Fruit fly (Drosophila melanogaster) whole organism, embryonic: ENCODE measurements around the gene Hsp70Ba.

ENCODE experiments used
- CG12219 ChIP-seq: fragments of 200-800 bp; sonication (Bioruptor generic); optimal IDR thresholded peaks from 3 replicates; lab custom pipeline; 2018; ENCODE audit warnings: missing biosample characterization, mild to moderate bottlenecking, missing genetic modification characterization
- CG14441 ChIP-seq: fragments of 200-800 bp; sonication (Bioruptor generic); IDR thresholded peaks from 2 replicates; pipeline ENCODE4 v1.3.6; 2022; ENCODE audit warnings: missing biosample characterization, missing genetic modification characterization
- CG1647 ChIP-seq: fragments of 200-800 bp; sonication (Bioruptor generic); optimal IDR thresholded peaks from 3 replicates; lab custom pipeline; 2016; ENCODE audit warnings: missing biosample characterization, missing genetic modification characterization
- CG17568 ChIP-seq: fragments of 200-800 bp; sonication (Bioruptor generic); optimal IDR thresholded peaks from 2 replicates; lab custom pipeline; 2018; ENCODE audit warnings: missing biosample characterization, mild to moderate bottlenecking, missing genetic modification characterization, moderate library complexity
- CG18011 ChIP-seq: fragments of 200-800 bp; sonication (Bioruptor generic); optimal IDR thresholded peaks from 2 replicates; lab custom pipeline; 2017; ENCODE audit warnings: missing biosample characterization, missing genetic modification characterization, mild to moderate bottlenecking, moderate library complexity, missing genotype
- CG1832 ChIP-seq: fragments of 200-800 bp; sonication (Bioruptor generic); optimal IDR thresholded peaks from 2 replicates; lab custom pipeline; 2017; ENCODE audit warnings: missing biosample characterization, mild to moderate bottlenecking, missing genetic modification characterization, inconsistent platforms
- CG3163 ChIP-seq: fragments of 200-800 bp; sonication (Bioruptor generic); optimal IDR thresholded peaks from 3 replicates; lab custom pipeline; 2016; ENCODE audit warnings: missing biosample characterization, missing genetic modification characterization
- CG3281 ChIP-seq: fragments of 200-800 bp; sonication (Bioruptor generic); optimal IDR thresholded peaks from 3 replicates; lab custom pipeline; 2017; ENCODE audit warnings: missing biosample characterization, mild to moderate bottlenecking, missing genetic modification characterization
- CG3407 ChIP-seq: fragments of 200-800 bp; sonication (Bioruptor generic); optimal IDR thresholded peaks from 2 replicates; lab custom pipeline; 2018; ENCODE audit warnings: missing biosample characterization, mild to moderate bottlenecking, missing genetic modification characterization
- CG4404 ChIP-seq: fragments of 200-800 bp; sonication (Bioruptor generic); IDR thresholded peaks from 2 replicates; pipeline ENCODE4 v1.3.6; 2022; ENCODE audit warnings: missing biosample characterization, missing genetic modification characterization
- CG6765 ChIP-seq: fragments of 200-800 bp; sonication (Bioruptor generic); optimal IDR thresholded peaks from 3 replicates; lab custom pipeline; 2017; ENCODE audit warnings: missing biosample characterization, mild to moderate bottlenecking, missing genetic modification characterization
- CG7372 ChIP-seq: fragments of 200-800 bp; sonication (Bioruptor generic); IDR thresholded peaks from 2 replicates; pipeline ENCODE4 v1.3.6; 2022; ENCODE audit warnings: missing biosample characterization, missing genetic modification characterization
- CG7987 ChIP-seq: fragments of 200-800 bp; sonication (Bioruptor generic); optimal IDR thresholded peaks from 2 replicates; lab custom pipeline; 2018; ENCODE audit warnings: missing biosample characterization, mild to moderate bottlenecking, missing genetic modification characterization, moderate library complexity
- CG8924 ChIP-seq: fragments of 200-800 bp; optimal IDR thresholded peaks from 3 replicates; lab custom pipeline; 2019; ENCODE audit warnings: missing biosample characterization, mild to moderate bottlenecking, missing genetic modification characterization, moderate library complexity
- CoRest ChIP-seq: fragments of 200-800 bp; sonication (Bioruptor generic); optimal IDR thresholded peaks from 3 replicates; lab custom pipeline; 2018; ENCODE audit warnings: missing biosample characterization, mild to moderate bottlenecking, missing genetic modification characterization, moderate library complexity
- Dad ChIP-seq: fragments of 200-800 bp; sonication (Bioruptor generic); optimal IDR thresholded peaks from 3 replicates; lab custom pipeline; 2016; ENCODE audit warnings: missing biosample characterization, missing genetic modification characterization
- Dip2 ChIP-seq: fragments of 200-800 bp; sonication (Bioruptor generic); IDR thresholded peaks from 2 replicates; pipeline ENCODE4 v1.3.6; 2022; ENCODE audit warnings: missing biosample characterization, missing genetic modification characterization
- E2f2 ChIP-seq: fragments of 200-800 bp; sonication (Bioruptor generic); IDR thresholded peaks from 2 replicates; pipeline ENCODE4 v1.3.6; 2022; ENCODE audit warnings: missing biosample characterization, missing genetic modification characterization
- H15 ChIP-seq: fragments of 200-800 bp; sonication (Bioruptor generic); IDR thresholded peaks from 3 replicates; pipeline ENCODE4 v1.3.6; 2022; ENCODE audit warnings: missing biosample characterization, missing genetic modification characterization
- HHEX ChIP-seq: fragments of 200-800 bp; sonication (Bioruptor generic); optimal IDR thresholded peaks from 3 replicates; lab custom pipeline; 2017; ENCODE audit warnings: missing biosample characterization, mild to moderate bottlenecking, missing genetic modification characterization, missing genetic modification reagents
- Nf-YB ChIP-seq: fragments of 200-800 bp; sonication (Bioruptor generic); optimal IDR thresholded peaks from 3 replicates; lab custom pipeline; 2019; ENCODE audit warnings: missing biosample characterization, mild to moderate bottlenecking, missing genetic modification characterization, moderate library complexity
- Opbp ChIP-seq: fragments of 200-800 bp; sonication (Bioruptor generic); IDR thresholded peaks from 3 replicates; pipeline ENCODE4 v1.3.6; 2022; ENCODE audit warnings: missing biosample characterization, missing genetic modification characterization; ENCODE audit not compliant: partially characterized antibody
- Optix ChIP-seq: fragments of 200-800 bp; sonication (Bioruptor generic); IDR thresholded peaks from 3 replicates; pipeline ENCODE4 v1.3.6; 2022; ENCODE audit warnings: missing biosample characterization, missing genetic modification characterization
- PHDP ChIP-seq: fragments of 200-800 bp; sonication (Bioruptor generic); optimal IDR thresholded peaks from 3 replicates; lab custom pipeline; 2018; ENCODE audit warnings: missing biosample characterization, mild to moderate bottlenecking, missing genetic modification characterization, moderate library complexity
- Poxn ChIP-seq: fragments of 200-800 bp; sonication (Bioruptor generic); IDR thresholded peaks from 2 replicates; pipeline ENCODE4 v1.3.6; 2022; ENCODE audit warnings: missing biosample characterization, missing genetic modification characterization
- Sry-δ ChIP-seq: fragments of 200-800 bp; sonication (Bioruptor generic); optimal IDR thresholded peaks from 2 replicates; lab custom pipeline; 2016; ENCODE audit warnings: missing biosample characterization, missing genetic modification characterization
- Tbp ChIP-seq: fragments of >200 bp; optimal IDR thresholded peaks from 2 replicates; lab custom pipeline; 2018; ENCODE audit warnings: missing biosample characterization, missing genetic modification characterization
- Xbp1 ChIP-seq: fragments of 200-800 bp; sonication (Bioruptor generic); optimal IDR thresholded peaks from 3 replicates; lab custom pipeline; 2016; ENCODE audit warnings: missing biosample characterization, mild to moderate bottlenecking, missing genetic modification characterization
- ci ChIP-seq: fragments of 200-800 bp; sonication (Bioruptor generic); IDR thresholded peaks from 3 replicates; pipeline ENCODE4 v1.3.6; 2022; ENCODE audit warnings: missing biosample characterization, missing genetic modification characterization
- corto ChIP-seq: fragments of 200-800 bp; sonication (Bioruptor generic); optimal IDR thresholded peaks from 2 replicates; lab custom pipeline; 2016; ENCODE audit warnings: missing biosample characterization, mild to moderate bottlenecking, missing genetic modification characterization, moderate library complexity
- gcm ChIP-seq: fragments of 200-800 bp; sonication (Bioruptor generic); optimal IDR thresholded peaks from 2 replicates; lab custom pipeline; 2019; ENCODE audit warnings: missing biosample characterization, mild to moderate bottlenecking, missing genetic modification characterization, moderate library complexity
- h ChIP-seq: fragments of >200 bp; optimal IDR thresholded peaks from 2 replicates; lab custom pipeline; 2017
- hth ChIP-seq: fragments of >200 bp; optimal IDR thresholded peaks from 2 replicates; lab custom pipeline; 2017; ENCODE audit warnings: inconsistent platforms
- insv ChIP-seq, 2 experiments: fragments of 200-800 bp; sonication (Bioruptor generic); optimal IDR thresholded peaks; 3 replicates each; lab custom pipeline; 2016 to 2018; ENCODE audit warnings: missing biosample characterization in 2 of 2, missing genetic modification characterization in 2 of 2
- kah ChIP-seq: fragments of 200-800 bp; sonication (Bioruptor generic); optimal IDR thresholded peaks from 2 replicates; lab custom pipeline; 2018; ENCODE audit warnings: missing biosample characterization, mild to moderate bottlenecking, missing genetic modification characterization
- maf-S ChIP-seq: fragments of 200-800 bp; sonication (Bioruptor generic); optimal IDR thresholded peaks from 2 replicates; lab custom pipeline; 2016; ENCODE audit warnings: missing biosample characterization, missing genetic modification characterization
- mld ChIP-seq: fragments of 200-800 bp; sonication (Bioruptor generic); IDR thresholded peaks from 3 replicates; pipeline ENCODE4 v1.3.6; 2022; ENCODE audit warnings: missing biosample characterization, missing genetic modification characterization; ENCODE audit not compliant: partially characterized antibody
- onecut ChIP-seq: fragments of 200-800 bp; sonication (Bioruptor generic); IDR thresholded peaks from 2 replicates; pipeline ENCODE4 v1.3.6; 2022; ENCODE audit warnings: missing biosample characterization, missing genetic modification characterization
- pzg ChIP-seq: fragments of 200-800 bp; sonication (Bioruptor generic); optimal IDR thresholded peaks from 3 replicates; lab custom pipeline; 2018; ENCODE audit warnings: missing biosample characterization, mild to moderate bottlenecking, missing genetic modification characterization, moderate library complexity
- slbo ChIP-seq: fragments of 200-800 bp; sonication (Bioruptor generic); IDR thresholded peaks from 2 replicates; pipeline ENCODE4 v1.3.6; 2022; ENCODE audit warnings: missing biosample characterization, missing genetic modification characterization
- ssp ChIP-seq: fragments of 200-800 bp; sonication (Bioruptor generic); IDR thresholded peaks from 2 replicates; pipeline ENCODE4 v1.3.6; 2022; ENCODE audit warnings: missing biosample characterization, missing genetic modification characterization
- stc ChIP-seq: fragments of 200-800 bp; sonication (Bioruptor generic); IDR thresholded peaks from 2 replicates; pipeline ENCODE4 v1.3.6; 2022; ENCODE audit warnings: missing biosample characterization, missing genetic modification characterization
- tin ChIP-seq: fragments of 200-800 bp; sonication (Bioruptor generic); optimal IDR thresholded peaks from 3 replicates; lab custom pipeline; 2016; ENCODE audit warnings: missing biosample characterization, missing genetic modification characterization
- trh ChIP-seq: fragments of 200-800 bp; sonication (Bioruptor generic); optimal IDR thresholded peaks from 2 replicates; lab custom pipeline; 2016; ENCODE audit warnings: missing biosample characterization, missing genetic modification characterization
- unpg ChIP-seq: fragments of 200-800 bp; sonication (Bioruptor generic); optimal IDR thresholded peaks from 3 replicates; lab custom pipeline; 2018; ENCODE audit warnings: missing biosample characterization, mild to moderate bottlenecking, missing genetic modification characterization, moderate library complexity
- zen ChIP-seq: fragments of 200-800 bp; sonication (Bioruptor generic); optimal IDR thresholded peaks from 3 replicates; lab custom pipeline; 2018; ENCODE audit warnings: missing biosample characterization, mild to moderate bottlenecking, missing genetic modification characterization, moderate library complexity
- zf30C ChIP-seq: fragments of 200-800 bp; sonication (Bioruptor generic); optimal IDR thresholded peaks from 3 replicates; lab custom pipeline; 2018; ENCODE audit warnings: missing biosample characterization, mild to moderate bottlenecking, missing genetic modification characterization
- zfh1 ChIP-seq: fragments of 200-800 bp; sonication (Bioruptor generic); IDR thresholded peaks from 3 replicates; pipeline ENCODE4 v1.3.6; 2022; ENCODE audit warnings: missing biosample characterization, missing genetic modification characterization
- zfh2 ChIP-seq: fragments of 200-800 bp; sonication (Bioruptor generic); optimal IDR thresholded peaks from 2 replicates; lab custom pipeline; 2016; ENCODE audit warnings: missing biosample characterization, missing genetic modification characterization

Hsp70Ba gene

DNA sequence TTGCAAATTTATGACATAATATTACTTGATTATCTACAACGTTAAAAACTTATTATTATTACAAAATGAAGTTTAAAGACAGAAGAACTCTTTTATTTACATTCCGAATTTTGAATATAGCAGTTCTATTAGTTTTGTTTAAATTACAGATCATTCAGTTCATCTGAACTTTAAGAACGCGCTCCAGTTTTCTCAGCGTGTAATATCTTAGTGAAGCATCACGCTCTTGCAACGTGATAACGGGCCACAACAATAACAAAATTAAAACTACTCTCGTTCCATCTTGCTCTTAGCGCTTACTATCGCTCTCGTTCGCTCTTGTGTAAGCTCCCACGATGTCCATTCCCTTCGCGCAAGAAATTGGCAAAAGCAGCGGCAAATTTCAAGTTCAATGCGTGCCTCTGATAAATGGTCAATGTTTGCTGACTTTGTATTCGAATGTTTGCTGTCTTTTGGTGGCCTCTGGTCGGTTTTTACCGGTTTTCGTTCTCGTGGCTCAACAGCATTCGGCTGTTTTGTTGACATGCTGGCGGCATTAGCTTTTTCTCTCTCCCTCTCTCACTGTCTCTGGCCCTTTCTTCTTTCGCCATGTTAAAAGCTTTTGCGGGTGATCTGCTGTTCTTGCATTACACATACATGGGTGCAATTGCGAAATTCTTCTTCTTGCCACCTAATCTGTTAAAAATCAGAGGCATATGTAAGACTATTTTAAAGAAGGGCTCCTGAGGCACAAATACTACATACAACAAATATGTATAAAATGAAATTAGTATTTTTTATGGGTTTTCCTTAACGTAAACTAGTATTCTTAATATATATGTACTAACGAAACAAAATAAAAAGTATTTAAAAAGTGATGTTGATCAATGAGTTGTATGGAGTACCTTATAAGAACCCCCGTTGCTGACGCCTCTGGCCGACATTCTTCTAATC is 24.7 kb downstream of the Hsp70Ba start (continued):
- no peak for TF ChIP-seq H15 (GFP tag; lab: Robert Waterston, UW)
- no peak for TF ChIP-seq Opbp (GFP tag; lab: Robert Waterston, UW)
- TF ChIP-seq zen (tag; lab: Kevin White, UChicago), result no peak
- no peak for TF ChIP-seq pzg
- no peak for TF ChIP-seq zfh1
- peak; percentile 24 for TF ChIP-seq CG1832 (GFP tag; lab: Kevin White, UChicago)
- TF ChIP-seq HHEX, result peak; percentile 5
- no peak for TF ChIP-seq Poxn (GFP tag; lab: Robert Waterston, UW)
- TF ChIP-seq Dad, result no peak
- TF ChIP-seq CG7372 (GFP tag; lab: Robert Waterston, UW), result no peak
- TF ChIP-seq CG6765 (GFP tag; lab: Kevin White, UChicago), result no peak
- no peak for TF ChIP-seq Sry-δ (GFP tag; lab: Kevin White, UChicago)
- TF ChIP-seq Nf-YB (GFP tag; lab: Kevin White, UChicago), result no peak
- peak; percentile 8 for TF ChIP-seq Xbp1 (GFP tag; lab: Kevin White, UChicago)
- no peak for TF ChIP-seq Dip2 (GFP tag; lab: Robert Waterston, UW)
- no peak for TF ChIP-seq CG17568 (GFP tag; lab: Kevin White, UChicago)
- no peak for TF ChIP-seq ci
- TF ChIP-seq insv (GFP tag; optimal IDR thresholded peaks at IDR 0.05; lab: Kevin White, UChicago), result no peak
- peak; percentile 8; the same call in 1 of the 2 replicates for TF ChIP-seq E2f2 (GFP tag; lab: Robert Waterston, UW)
- no peak for TF ChIP-seq onecut (GFP tag; lab: Robert Waterston, UW)
- TF ChIP-seq gcm (GFP tag; lab: Kevin White, UChicago), result no peak
- TF ChIP-seq zf30C (GFP tag; lab: Kevin White, UChicago), result peak; percentile 51
- no peak for TF ChIP-seq mld
- peak; percentile 55 for TF ChIP-seq PHDP
- no peak for TF ChIP-seq CG12219 (GFP tag; lab: Kevin White, UChicago)
- peak; percentile 61 for TF ChIP-seq CG3281 (GFP tag; lab: Kevin White, UChicago)
- TF ChIP-seq maf-S (GFP tag; lab: Kevin White, UChicago), result no peak
- TF ChIP-seq CG1647 (GFP tag; lab: Kevin White, UChicago), result no peak
- peak; percentile 50 for TF ChIP-seq corto (GFP tag; lab: Kevin White, UChicago)
- peak; percentile 34 for TF ChIP-seq unpg (GFP tag; lab: Kevin White, UChicago)
- no peak for TF ChIP-seq trh (GFP tag; lab: Kevin White, UChicago)
- TF ChIP-seq CG3163 (GFP tag; lab: Kevin White, UChicago), result peak; percentile 4
- no peak for TF ChIP-seq hth (lab: Kevin White, UChicago)
- no peak for TF ChIP-seq CG18011 (GFP tag; lab: Kevin White, UChicago)
- no peak for TF ChIP-seq CG14441
- no peak for TF ChIP-seq tin
- TF ChIP-seq kah, result no peak
- no peak for TF ChIP-seq h (lab: Kevin White, UChicago)
- peak; percentile 51; the same call in 1 of the 2 replicates for TF ChIP-seq slbo (GFP tag; lab: Robert Waterston, UW)
- no peak for TF ChIP-seq CG4404 (GFP tag; lab: Robert Waterston, UW)
- TF ChIP-seq zfh2 (GFP tag; lab: Kevin White, UChicago), result peak; percentile 21
- TF ChIP-seq CoRest, result peak; percentile 58
- TF ChIP-seq stc (GFP tag; lab: Robert Waterston, UW), result 0 out of 2 replicates have a peak, but pooled peaks have one; percentile 24
- TF ChIP-seq CG8924 (tag; lab: Kevin White, UChicago), result peak; percentile 27
- no peak for TF ChIP-seq ssp
- TF ChIP-seq Optix (GFP tag; lab: Robert Waterston, UW), result no peak
- peak; percentile 99 for TF ChIP-seq CG7987 (GFP tag; lab: Kevin White, UChicago)
- no peak for TF ChIP-seq CG3407 (GFP tag; lab: Kevin White, UChicago)
- TF ChIP-seq Tbp (GFP tag; lab: Kevin White, UChicago), result no peak
